Worm (Caenorhabditis elegans) whole organism, L4/young adult: ENCODE results near the gene F41E6.15.

Source experiments
- W03F9.2 ChIP-seq: fragments of 150-350 bp; optimal IDR thresholded peaks from 2 replicates; lab custom pipeline; 2014; ENCODE audit warnings: missing biosample characterization, missing genetic modification characterization
- dao-5 ChIP-seq: sonication (generic microtip); optimal IDR thresholded peaks from 2 replicates; lab custom pipeline; 2016; ENCODE audit warnings: missing genotype, missing genetic modification characterization, moderate library complexity, missing compliant biosample characterization
- him-1 ChIP-seq: sonication (generic microtip); optimal IDR thresholded peaks from 2 replicates; lab custom pipeline; 2016; ENCODE audit warnings: missing genotype, missing genetic modification reagents, missing genetic modification characterization, missing compliant biosample characterization

The F41E6.15 gene

ce11 chrV:8555955-8556354 lies 46.6 kb downstream of the F41E6.15 start:
- TF ChIP-seq dao-5 (tag; lab: Kevin White, UChicago) (no peak), W03F9.2 (tag; lab: Kevin White, UChicago) (no peak), him-1 (tag; lab: Kevin White, UChicago) (no peak)

ce11 chrV:8552460-8552859 lies 50.1 kb downstream of the F41E6.15 start, which contains the start of gene acr-15:
Gene acr-15, plus strand, starts transcription at chrV:8552695.
- TF ChIP-seq W03F9.2 (tag; lab: Kevin White, UChicago), result no peak
